Fruit fly (Drosophila melanogaster) whole organism, embryonic: ENCODE measurements around the gene PolA1.

ENCODE experiments used
- CG10366 ChIP-seq: fragments of 200-800 bp; sonication (Bioruptor generic); IDR thresholded peaks from 2 replicates; pipeline ENCODE4 v1.3.6; 2022; ENCODE audit warnings: missing biosample characterization, missing genetic modification characterization
- CG11247 ChIP-seq: fragments of 200-800 bp; sonication (Bioruptor generic); IDR thresholded peaks from 2 replicates; pipeline ENCODE4 v1.3.6; 2022; ENCODE audit warnings: missing biosample characterization, missing genetic modification characterization
- CG15601 ChIP-seq: fragments of 200-800 bp; sonication (Bioruptor generic); optimal IDR thresholded peaks from 3 replicates; lab custom pipeline; 2019; ENCODE audit warnings: missing biosample characterization, mild to moderate bottlenecking, missing genetic modification characterization, moderate library complexity
- CG17802 ChIP-seq: fragments of 200-800 bp; sonication (Bioruptor generic); optimal IDR thresholded peaks from 2 replicates; lab custom pipeline; 2018; ENCODE audit warnings: missing biosample characterization, mild to moderate bottlenecking, missing genetic modification characterization, moderate library complexity
- CG4328 ChIP-seq: fragments of 200-800 bp; sonication (Bioruptor generic); optimal IDR thresholded peaks from 3 replicates; lab custom pipeline; 2017; ENCODE audit warnings: missing biosample characterization, missing genetic modification reagents, missing genetic modification characterization
- insv ChIP-seq, 2 experiments: fragments of 200-800 bp; sonication (Bioruptor generic); optimal IDR thresholded peaks; 3 replicates each; lab custom pipeline; 2016 to 2018; ENCODE audit warnings: missing biosample characterization in 2 of 2, missing genetic modification characterization in 2 of 2
- nau ChIP-seq: fragments of 200-800 bp; sonication (Bioruptor generic); optimal IDR thresholded peaks from 3 replicates; lab custom pipeline; 2017; ENCODE audit warnings: missing biosample characterization, mild to moderate bottlenecking, missing genetic modification characterization, missing genetic modification reagents

DNA sequence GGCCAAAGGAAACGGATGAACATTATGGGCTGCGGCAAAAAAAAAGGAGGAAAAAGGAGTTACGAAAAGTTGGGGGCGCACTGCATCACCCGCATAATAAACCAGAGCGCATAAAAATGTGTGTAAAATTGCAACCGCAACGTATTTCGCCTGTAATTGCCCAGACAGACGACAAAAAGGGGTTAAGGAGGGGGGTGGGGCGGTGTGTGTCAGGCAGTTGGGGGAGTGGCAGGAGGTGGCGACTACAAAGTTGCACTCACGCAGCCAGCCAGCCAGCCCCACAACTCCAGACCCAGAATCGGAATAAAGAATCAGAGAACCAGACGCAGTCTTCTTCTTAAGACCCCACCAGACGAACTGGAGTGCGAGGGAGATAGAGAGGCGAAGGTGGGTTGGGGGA lies 21.0 kb downstream of the PolA1 start:
- no peak for TF ChIP-seq CG11247 (GFP tag; lab: Robert Waterston, UW)
- no peak for TF ChIP-seq CG17802 (tag; lab: Kevin White, UChicago)
- no peak for TF ChIP-seq CG10366 (GFP tag; lab: Robert Waterston, UW)
- no peak for TF ChIP-seq CG15601
- no peak for TF ChIP-seq nau (GFP tag; lab: Kevin White, UChicago)
- no peak for TF ChIP-seq insv (GFP tag; optimal IDR thresholded peaks at IDR 0.05; lab: Kevin White, UChicago)
- no peak for TF ChIP-seq CG4328 (GFP tag; lab: Kevin White, UChicago)
